Worm (Caenorhabditis elegans): ENCODE data around the gene gpd-1.

DNA sequence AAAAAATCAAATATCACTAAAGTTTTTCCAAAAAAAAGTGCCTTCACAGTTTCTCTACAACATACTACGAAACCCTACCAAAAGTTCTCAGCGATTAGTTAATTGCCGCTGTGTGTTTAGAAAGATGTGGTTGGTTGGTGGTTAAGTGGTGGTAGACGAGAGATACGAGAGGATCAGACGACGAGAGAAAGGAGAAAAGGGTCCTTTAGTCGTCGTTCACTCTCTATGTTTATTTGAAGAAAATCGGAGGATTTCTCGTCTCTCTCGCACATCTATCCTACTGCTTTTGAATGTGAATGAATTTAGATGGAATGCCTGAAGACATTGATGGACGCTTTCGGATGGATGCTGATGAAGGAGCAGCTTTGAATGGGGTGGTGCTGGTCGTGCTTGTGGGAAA is 23.1 kb upstream of the gpd-1 start:
- no peak for TF ChIP-seq cebp-1 (GFP tag; IDR thresholded peaks at IDR 0.05)
- TF ChIP-seq cebp-1 (tag; optimal IDR thresholded peaks at IDR 0.05) = no peak
- no peak for TF ChIP-seq F33H1.4 (GFP tag; IDR thresholded peaks at IDR 0.05)
- no peak for TF ChIP-seq F49E8.2 (tag; optimal IDR thresholded peaks at IDR 0.05; ENCODE audit: insufficient read depth)
- no peak for TF ChIP-seq nhr-90 (tag; optimal IDR thresholded peaks at IDR 0.05)
- no peak for TF ChIP-seq F52B5.7 (tag; optimal IDR thresholded peaks at IDR 0.05)
- no peak for TF ChIP-seq snpc-4 (GFP tag; optimal IDR thresholded peaks at IDR 0.05)
- no peak for TF ChIP-seq snpc-4 (tag; optimal IDR thresholded peaks at IDR 0.05)
- no peak for TF ChIP-seq mxl-1 (tag; optimal IDR thresholded peaks at IDR 0.05)
- no peak for TF ChIP-seq ama-1 (optimal IDR thresholded peaks at IDR 0.05)
- TF ChIP-seq ama-1 (GFP tag; optimal IDR thresholded peaks at IDR 0.05) = no peak
- no peak for TF ChIP-seq dpff-1 (tag; optimal IDR thresholded peaks at IDR 0.05)
- no peak for TF ChIP-seq lin-35 (GFP tag; optimal IDR thresholded peaks at IDR 0.05)
- no peak for TF ChIP-seq unc-62 (GFP tag; optimal IDR thresholded peaks at IDR 0.05)
- TF ChIP-seq sea-2 (GFP tag; IDR thresholded peaks at IDR 0.05) = no peak
- no peak for TF ChIP-seq snpc-1.3 (tag; optimal IDR thresholded peaks at IDR 0.05; ENCODE audit: insufficient read depth)
- no peak for TF ChIP-seq ztf-18 (tag; optimal IDR thresholded peaks at IDR 0.05)
